Worm (Caenorhabditis elegans): ENCODE measurements around the gene F41C6.7.
A peak's percentile ranks its signal among the peaks of the same experiment; 100 is the strongest.

F41C6.7 gene

ce11 chrX:6934453-6934852 is 49.4 kb upstream of the F41C6.7 start (continued):
- TF ChIP-seq zip-11 (GFP tag; IDR thresholded peaks at IDR 0.05) (no peak), zag-1 (tag; optimal IDR thresholded peaks at IDR 0.05) (no peak), nhr-77 (tag; optimal IDR thresholded peaks at IDR 0.05) (peak; percentile 52), nhr-76 (tag; optimal IDR thresholded peaks at IDR 0.05) (no peak), daf-12 (tag; optimal IDR thresholded peaks at IDR 0.05) (no peak), hif-1 (tag; optimal IDR thresholded peaks at IDR 0.05) (no peak), R02D3.7 (tag; optimal IDR thresholded peaks at IDR 0.05) (no peak), nhr-25 (tag; optimal IDR thresholded peaks at IDR 0.05; ENCODE audit: borderline replicate concordance, insufficient read depth) (no peak), F10B5.3 (tag; optimal IDR thresholded peaks at IDR 0.05) (no peak), nhr-6 (tag; optimal IDR thresholded peaks at IDR 0.05) (no peak), unc-39 (tag; optimal IDR thresholded peaks at IDR 0.05) (no peak), zip-2 (tag; optimal IDR thresholded peaks at IDR 0.05) (no peak), zfp-3 (GFP tag; conservative IDR thresholded peaks at IDR 0.05) (no peak), aha-1 (tag) (peak; percentile 78), mep-1 (tag; optimal IDR thresholded peaks at IDR 0.05) (peak; percentile 51), mxl-2 (GFP tag; conservative IDR thresholded peaks at IDR 0.05) (no peak), lin-29 (GFP tag; IDR thresholded peaks at IDR 0.05) (no peak), hlh-11 (tag; optimal IDR thresholded peaks at IDR 0.05) (peak; percentile 40), dmd-9 (GFP tag; IDR thresholded peaks at IDR 0.05) (no peak), Y48G9A.11 (GFP tag; IDR thresholded peaks at IDR 0.05) (no peak), ceh-62 (tag; optimal IDR thresholded peaks at IDR 0.05) (no peak), tag-97 (GFP tag; IDR thresholded peaks at IDR 0.05) (no peak), Y5F2A.4 (GFP tag; optimal IDR thresholded peaks at IDR 0.05) (no peak), attf-4 (tag; optimal IDR thresholded peaks at IDR 0.05) (no peak), duxl-1 (tag; optimal IDR thresholded peaks at IDR 0.05; ENCODE audit: poor library complexity) (no peak), fos-1 (tag; optimal IDR thresholded peaks at IDR 0.05) (no peak), madf-9 (GFP tag; conservative IDR thresholded peaks at IDR 0.05) (no peak), spr-1 (tag; optimal IDR thresholded peaks at IDR 0.05) (no peak), dmd-6 (GFP tag; IDR thresholded peaks at IDR 0.05) (no peak), arid-1 (GFP tag; conservative IDR thresholded peaks at IDR 0.05) (no peak), mdl-1 (tag; optimal IDR thresholded peaks at IDR 0.05) (peak in 1 of 2 experiments; percentile 33), hlh-30 (tag; optimal IDR thresholded peaks at IDR 0.05; ENCODE audit: insufficient read depth) (peak; percentile 72), php-3 (GFP tag; IDR thresholded peaks at IDR 0.05) (no peak), snpc-1.2 (GFP tag; IDR thresholded peaks at IDR 0.05) (no peak), unc-62 (GFP tag; optimal IDR thresholded peaks at IDR 0.05 in 1 of 2) (peak in 1 of 2 experiments; percentile 46), unc-62 (tag; optimal IDR thresholded peaks at IDR 0.05) (no peak), vab-7 (GFP tag; IDR thresholded peaks at IDR 0.05) (no peak), ces-1 (GFP tag; optimal IDR thresholded peaks at IDR 0.05) (no peak), gei-8 (GFP tag; optimal IDR thresholded peaks at IDR 0.05) (no peak), hmg-1.1 (GFP tag; IDR thresholded peaks at IDR 0.05) (no peak), ceh-82 (tag; optimal IDR thresholded peaks at IDR 0.05) (no peak)

- no peak for TF ChIP-seq dmd-9 (GFP tag; IDR thresholded peaks at IDR 0.05)
- no peak for TF ChIP-seq lin-13 (GFP tag; optimal IDR thresholded peaks at IDR 0.05)
- peak; percentile 13 for TF ChIP-seq aha-1 (tag)
- TF ChIP-seq mxl-3 (GFP tag; optimal IDR thresholded peaks at IDR 0.05) = peak; percentile 10
- TF ChIP-seq tra-1 (GFP tag; IDR thresholded peaks at IDR 0.05) = 0 out of 2 replicates have a peak, but pooled peaks have one; percentile 15
- TF ChIP-seq nhr-28 (tag; optimal IDR thresholded peaks at IDR 0.05) = peak; percentile 43
- peak; percentile 69 for TF ChIP-seq php-3 (GFP tag; IDR thresholded peaks at IDR 0.05)
- peak; percentile 74 for TF ChIP-seq hlh-11 (tag; optimal IDR thresholded peaks at IDR 0.05)
- TF ChIP-seq dve-1 (tag; optimal IDR thresholded peaks at IDR 0.05; ENCODE audit: insufficient read depth) = peak; percentile 36
- no peak for TF ChIP-seq daf-16 (GFP tag; optimal IDR thresholded peaks at IDR 0.05)
- peak; percentile 78 for TF ChIP-seq daf-16 (tag; optimal IDR thresholded peaks at IDR 0.05)
- TF ChIP-seq mdl-1 (tag; optimal IDR thresholded peaks at IDR 0.05) = peak; percentile 48 to 68
- peak; percentile 84 for TF ChIP-seq dmd-6 (GFP tag; IDR thresholded peaks at IDR 0.05)
- TF ChIP-seq ZK337.2 (GFP tag; IDR thresholded peaks at IDR 0.05) = no peak
- peak; percentile 17 for TF ChIP-seq pqm-1 (tag; optimal IDR thresholded peaks at IDR 0.05)
- peak; percentile 23 for TF ChIP-seq mep-1 (tag; optimal IDR thresholded peaks at IDR 0.05)
- peak; percentile 9 for TF ChIP-seq hlh-30 (tag; optimal IDR thresholded peaks at IDR 0.05; ENCODE audit: insufficient read depth)
- TF ChIP-seq ztf-11 (tag; optimal IDR thresholded peaks at IDR 0.05) = no peak
- no peak for TF ChIP-seq pha-4 (GFP tag; IDR thresholded peaks at IDR 0.05)
- peak; percentile 3 for TF ChIP-seq pha-4 (tag; optimal IDR thresholded peaks at IDR 0.05)
Observed at ce11 chrX:6932134-6932533, 47.1 kb upstream of the F41C6.7 start, which contains the start of gene F14B8.6. Gene F14B8.6, minus strand, starts transcription at chrX:6932425.

Measured in whole organism, L4 larva.